Worm (Caenorhabditis elegans) whole organism, mixed stage, embryonic: ENCODE results near the gene best-24.
A peak's percentile ranks its signal among the peaks of the same experiment; 100 is the strongest.

Source experiments
- M03D4.4 ChIP-seq: sonication (generic microtip); optimal IDR thresholded peaks from 2 replicates; lab custom pipeline; 2017; ENCODE audit warnings: mild to moderate bottlenecking, missing genetic modification characterization, missing compliant biosample characterization
- bed-3 ChIP-seq: fragments of 200-800 bp; sonication (Bioruptor generic); optimal IDR thresholded peaks from 3 replicates; lab custom pipeline; 2018; ENCODE audit warnings: mild to moderate bottlenecking, missing genetic modification characterization, moderate library complexity, missing compliant biosample characterization
- ceh-39 ChIP-seq: fragments of 150-350 bp; optimal IDR thresholded peaks from 2 replicates; lab custom pipeline; 2014; ENCODE audit warnings: missing biosample characterization, missing genetic modification characterization
- ces-1 ChIP-seq: fragments of 150-350 bp; optimal IDR thresholded peaks from 2 replicates; lab custom pipeline; 2014; ENCODE audit warnings: missing biosample characterization, missing genetic modification reagents, missing genetic modification characterization
- drap-1 ChIP-seq: fragments of 200-800 bp; sonication (Bioruptor generic); optimal IDR thresholded peaks from 3 replicates; lab custom pipeline; 2018; ENCODE audit warnings: mild to moderate bottlenecking, missing genetic modification characterization, missing compliant biosample characterization
- elt-3 ChIP-seq: fragments of 150-350 bp; optimal IDR thresholded peaks from 2 replicates; lab custom pipeline; 2014; ENCODE audit warnings: missing biosample characterization, missing genetic modification characterization
- flh-1 ChIP-seq: fragments of 200-800 bp; sonication (Bioruptor generic); optimal IDR thresholded peaks from 2 replicates; lab custom pipeline; 2018; ENCODE audit warnings: mild to moderate bottlenecking, missing genetic modification characterization, moderate library complexity, missing compliant biosample characterization
- ham-2 ChIP-seq: fragments of 200-800 bp; sonication (Bioruptor generic); optimal IDR thresholded peaks from 2 replicates; lab custom pipeline; 2018; ENCODE audit warnings: mild to moderate bottlenecking, missing genetic modification characterization, missing compliant biosample characterization
- lin-13 ChIP-seq: fragments of 150-350 bp; optimal IDR thresholded peaks from 2 replicates; lab custom pipeline; 2014; ENCODE audit warnings: missing biosample characterization, missing genetic modification characterization
- lin-32 ChIP-seq: fragments of 200-800 bp; sonication (Bioruptor generic); optimal IDR thresholded peaks from 2 replicates; lab custom pipeline; 2018; ENCODE audit warnings: mild to moderate bottlenecking, missing genetic modification characterization, missing compliant biosample characterization
- lsy-2 ChIP-seq: fragments of 150-350 bp; optimal IDR thresholded peaks from 2 replicates; lab custom pipeline; 2014; ENCODE audit warnings: missing biosample characterization, missing genetic modification characterization
- mab-5 ChIP-seq: fragments of 150-350 bp; optimal IDR thresholded peaks from 2 replicates; lab custom pipeline; 2014; ENCODE audit warnings: missing biosample characterization, missing genetic modification characterization
- mep-1 ChIP-seq: fragments of 150-350 bp; optimal IDR thresholded peaks from 2 replicates; lab custom pipeline; 2017; ENCODE audit warnings: missing biosample characterization, missing genetic modification reagents, missing genetic modification characterization, inconsistent platforms
- mls-2 ChIP-seq: sonication (generic microtip); optimal IDR thresholded peaks from 2 replicates; lab custom pipeline; 2016; ENCODE audit warnings: mild to moderate bottlenecking, missing genetic modification characterization, moderate library complexity, missing compliant biosample characterization
- nhr-2 ChIP-seq: fragments of 150-350 bp; optimal IDR thresholded peaks from 2 replicates; lab custom pipeline; 2014; ENCODE audit warnings: missing biosample characterization, missing genetic modification characterization
- nhr-237 ChIP-seq: fragments of 150-350 bp; optimal IDR thresholded peaks from 2 replicates; lab custom pipeline; 2014; ENCODE audit warnings: missing biosample characterization, missing genetic modification characterization
- nhr-76 ChIP-seq: sonication (generic microtip); optimal IDR thresholded peaks from 2 replicates; lab custom pipeline; 2017; ENCODE audit warnings: missing biosample characterization, missing genetic modification characterization
- pha-4 ChIP-seq: fragments of 150-350 bp; optimal IDR thresholded peaks from 2 replicates; lab custom pipeline; 2018; ENCODE audit warnings: missing biosample characterization, missing genetic modification reagents, missing genetic modification characterization
- sem-2 ChIP-seq: fragments of 200-800 bp; sonication (Bioruptor generic); optimal IDR thresholded peaks from 2 replicates; lab custom pipeline; 2018; ENCODE audit warnings: mild to moderate bottlenecking, missing genetic modification characterization, missing compliant biosample characterization
- snpc-4 ChIP-seq: fragments of 150-350 bp; optimal IDR thresholded peaks from 2 replicates; lab custom pipeline; 2014; ENCODE audit warnings: missing biosample characterization, missing genetic modification characterization
- sptf-1 ChIP-seq: sonication (generic microtip); optimal IDR thresholded peaks from 2 replicates; lab custom pipeline; 2017; ENCODE audit warnings: mild to moderate bottlenecking, missing genetic modification characterization, moderate library complexity, missing compliant biosample characterization
- tbx-8 ChIP-seq: fragments of 200-800 bp; sonication (Bioruptor generic); optimal IDR thresholded peaks from 2 replicates; lab custom pipeline; 2018; ENCODE audit warnings: mild to moderate bottlenecking, missing genetic modification characterization, moderate library complexity, missing compliant biosample characterization
- unc-120 ChIP-seq: sonication (generic microtip); optimal IDR thresholded peaks from 2 replicates; lab custom pipeline; 2017; ENCODE audit warnings: missing genetic modification characterization, missing compliant biosample characterization; ENCODE audit not compliant: poor library complexity, severe bottlenecking
- unc-39 ChIP-seq: fragments of 150-350 bp; optimal IDR thresholded peaks from 2 replicates; lab custom pipeline; 2014; ENCODE audit warnings: missing biosample characterization, missing genetic modification characterization
- zip-8 ChIP-seq: fragments of 150-350 bp; optimal IDR thresholded peaks from 2 replicates; lab custom pipeline; 2014; ENCODE audit warnings: missing biosample characterization, missing genetic modification characterization
- ztf-11 ChIP-seq: fragments of 150-350 bp; optimal IDR thresholded peaks from 2 replicates; lab custom pipeline; 2014; ENCODE audit warnings: missing biosample characterization, missing genetic modification characterization

Gene best-24

ce11 chrIII:7952077-7952765 lies 51.4 kb downstream of the best-24 start, which contains the start of gene C29E4.15:
Gene C29E4.15, plus strand, starts transcription at chrIII:7952623.
- TF ChIP-seq snpc-4 (no peak), ztf-11 (tag; lab: Kevin White, UChicago) (no peak), pha-4 (tag; lab: Kevin White, UChicago) (no peak), bed-3 (GFP tag; lab: Kevin White, UChicago) (no peak), ceh-39 (tag; lab: Kevin White, UChicago) (no peak), lsy-2 (tag; lab: Kevin White, UChicago) (peak; percentile 24), mab-5 (tag; lab: Kevin White, UChicago) (no peak), mep-1 (tag; lab: Kevin White, UChicago) (peak; percentile 14), elt-3 (tag; lab: Kevin White, UChicago) (no peak), nhr-237 (tag; lab: Kevin White, UChicago) (no peak), tbx-8 (GFP tag; lab: Kevin White, UChicago) (no peak), zip-8 (tag; lab: Kevin White, UChicago) (no peak)

DNA sequence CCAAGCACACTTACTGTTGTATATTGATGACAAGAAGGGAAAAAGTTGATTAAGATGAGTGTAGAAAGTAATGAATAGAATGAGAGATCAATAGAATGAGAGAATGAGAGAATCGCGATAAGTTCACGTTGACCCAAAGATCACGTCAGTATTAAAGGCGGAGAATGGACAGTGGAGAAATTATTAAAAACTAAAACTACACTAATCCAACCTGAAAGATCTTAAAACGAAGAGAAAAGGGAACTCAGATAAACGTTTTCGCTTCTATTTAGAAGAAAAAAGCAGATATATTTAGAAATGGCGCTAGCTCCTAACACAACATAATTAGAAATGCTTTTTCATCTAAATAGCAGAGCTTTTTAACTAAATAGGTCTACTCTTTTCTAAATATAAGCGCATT lies 52.4 kb downstream of the best-24 start, which contains the start of gene let-754:
TSS of gene let-754 (minus strand) at position 101 of the 400 bp plus-strand sequence.
- TF ChIP-seq unc-120 (tag; lab: Kevin White, UChicago) (no peak), ceh-39 (tag; lab: Kevin White, UChicago) (no peak), nhr-76 (tag; lab: Kevin White, UChicago) (no peak), mls-2 (tag; lab: Kevin White, UChicago) (no peak), nhr-2 (tag; lab: Kevin White, UChicago) (no peak), drap-1 (GFP tag; lab: Kevin White, UChicago) (no peak), lin-32 (GFP tag; lab: Kevin White, UChicago) (no peak), sem-2 (GFP tag; lab: Kevin White, UChicago) (no peak), ces-1 (GFP tag; lab: Kevin White, UChicago) (no peak), nhr-237 (tag; lab: Kevin White, UChicago) (no peak), ham-2 (no peak), snpc-4 (no peak), lin-13 (tag; lab: Kevin White, UChicago) (no peak), sptf-1 (tag; lab: Kevin White, UChicago) (no peak), unc-39 (tag; lab: Kevin White, UChicago) (no peak), zip-8 (tag; lab: Kevin White, UChicago) (no peak), flh-1 (GFP tag; lab: Kevin White, UChicago) (no peak), M03D4.4 (tag; lab: Kevin White, UChicago) (no peak)
